Fruit fly (Drosophila melanogaster) whole organism, adult: ENCODE results near the gene CG14721.

Source experiments
- CG11617 ChIP-seq: fragments of 200-800 bp; sonication (Bioruptor generic); optimal IDR thresholded peaks from 2 replicates; lab custom pipeline; 2017; ENCODE audit warnings: mild to moderate bottlenecking, missing biosample characterization, missing genetic modification reagents, missing genetic modification characterization
- CG12768 ChIP-seq: fragments of 200-800 bp; sonication (Bioruptor generic); optimal IDR thresholded peaks from 2 replicates; lab custom pipeline; 2017; ENCODE audit warnings: missing biosample characterization, missing genetic modification characterization, mild to moderate bottlenecking, moderate library complexity, missing genetic modification reagents
- CG14711 ChIP-seq: fragments of 200-800 bp; sonication (Bioruptor generic); optimal IDR thresholded peaks from 2 replicates; lab custom pipeline; 2018; ENCODE audit warnings: missing biosample characterization, mild to moderate bottlenecking, missing genetic modification characterization, moderate library complexity
- CG1620 ChIP-seq: fragments of 200-800 bp; sonication (Bioruptor generic); optimal IDR thresholded peaks from 2 replicates; lab custom pipeline; 2016; ENCODE audit warnings: missing biosample characterization, missing genetic modification characterization
- CG33017 ChIP-seq: fragments of 200-800 bp; sonication (Bioruptor generic); optimal IDR thresholded peaks from 2 replicates; lab custom pipeline; 2018; ENCODE audit warnings: missing biosample characterization, mild to moderate bottlenecking, missing genetic modification characterization, moderate library complexity
- CG5204 ChIP-seq: fragments of 200-800 bp; sonication (Bioruptor generic); optimal IDR thresholded peaks from 2 replicates; lab custom pipeline; 2016; ENCODE audit warnings: missing biosample characterization, missing genetic modification characterization
- CG7045 ChIP-seq: fragments of 200-800 bp; sonication (Bioruptor generic); optimal IDR thresholded peaks from 2 replicates; lab custom pipeline; 2017; ENCODE audit warnings: missing biosample characterization, mild to moderate bottlenecking, missing genetic modification characterization
- CG7101 ChIP-seq: fragments of 200-800 bp; sonication (Bioruptor generic); optimal IDR thresholded peaks from 2 replicates; lab custom pipeline; 2018; ENCODE audit warnings: missing biosample characterization, mild to moderate bottlenecking, missing genetic modification characterization, moderate library complexity
- Clk ChIP-seq: fragments of 200-800 bp; sonication (Bioruptor generic); optimal IDR thresholded peaks from 2 replicates; lab custom pipeline; 2017; ENCODE audit warnings: missing biosample characterization, missing genetic modification characterization
- Crg-1 ChIP-seq: fragments of 200-800 bp; sonication (Bioruptor generic); optimal IDR thresholded peaks from 2 replicates; lab custom pipeline; 2016; ENCODE audit warnings: missing biosample characterization, missing genetic modification characterization
- Hr96 ChIP-seq: fragments of 200-800 bp; sonication (Bioruptor generic); optimal IDR thresholded peaks from 2 replicates; lab custom pipeline; 2016; ENCODE audit warnings: missing biosample characterization, missing genetic modification characterization
- Mnt ChIP-seq: fragments of 200-800 bp; sonication (Bioruptor generic); optimal IDR thresholded peaks from 2 replicates; lab custom pipeline; 2016; ENCODE audit warnings: missing biosample characterization, mild to moderate bottlenecking, missing genetic modification characterization
- bab1 ChIP-seq: fragments of 200-800 bp; sonication (Bioruptor generic); optimal IDR thresholded peaks from 3 replicates; lab custom pipeline; 2019; ENCODE audit warnings: missing biosample characterization, mild to moderate bottlenecking, missing genetic modification characterization, moderate library complexity
- cic ChIP-seq: fragments of 200-800 bp; sonication (Bioruptor generic); optimal IDR thresholded peaks from 2 replicates; lab custom pipeline; 2017; ENCODE audit warnings: missing biosample characterization, mild to moderate bottlenecking, missing genetic modification characterization, moderate library complexity
- cnc ChIP-seq, 2 experiments: fragments of >200 bp; optimal IDR thresholded peaks; 2 replicates each; lab custom pipeline; 2017
- kay ChIP-seq: fragments of 200-800 bp; sonication (Bioruptor generic); peaks from one replicate; lab custom pipeline; 2016; ENCODE audit warnings: missing biosample characterization, missing genetic modification characterization, borderline replicate concordance
- ovo ChIP-seq: fragments of 200-800 bp; sonication (Bioruptor generic); optimal IDR thresholded peaks from 2 replicates; lab custom pipeline; 2016; ENCODE audit warnings: missing biosample characterization, missing genetic modification characterization
- pad ChIP-seq: fragments of 200-800 bp; sonication (Bioruptor generic); optimal IDR thresholded peaks from 3 replicates; lab custom pipeline; 2017; ENCODE audit warnings: missing biosample characterization, missing genetic modification characterization, mild to moderate bottlenecking, moderate library complexity, missing genetic modification reagents
- tj ChIP-seq: fragments of 200-800 bp; sonication (Bioruptor generic); optimal IDR thresholded peaks from 3 replicates; lab custom pipeline; 2017; ENCODE audit warnings: missing biosample characterization, mild to moderate bottlenecking, missing genetic modification characterization, moderate library complexity
- toe ChIP-seq: fragments of 200-800 bp; sonication (Bioruptor generic); optimal IDR thresholded peaks from 2 replicates; lab custom pipeline; 2016; ENCODE audit warnings: missing biosample characterization, missing genetic modification characterization

CG14721 gene

dm6 chr3R:11694311-11695305, 40.6 kb upstream of the CG14721 start, which contains the start of gene Fer3:
Gene Fer3 (minus strand): TSS chr3R:11694311.
- no peak for TF ChIP-seq Hr96 (GFP tag; lab: Kevin White, UChicago)
- TF ChIP-seq tj = no peak
- no peak for TF ChIP-seq CG11617 (GFP tag; lab: Kevin White, UChicago)
- TF ChIP-seq Crg-1 (GFP tag; lab: Kevin White, UChicago) = no peak
- no peak for TF ChIP-seq bab1 (GFP tag; lab: Kevin White, UChicago)
- TF ChIP-seq cnc (optimal IDR thresholded peaks at IDR 0.05; lab: Kevin White, UChicago) = no peak
- no peak for TF ChIP-seq CG7045 (GFP tag; lab: Kevin White, UChicago)
- no peak for TF ChIP-seq cic
- no peak for TF ChIP-seq Clk
- no peak for TF ChIP-seq pad
- no peak for TF ChIP-seq CG33017
- TF ChIP-seq Mnt (GFP tag; lab: Kevin White, UChicago) = no peak
- TF ChIP-seq CG1620 (GFP tag; lab: Kevin White, UChicago) = no peak
- no peak for TF ChIP-seq CG14711 (tag; lab: Kevin White, UChicago)
- no peak for TF ChIP-seq kay (GFP tag; lab: Kevin White, UChicago)

- TF ChIP-seq Mnt (GFP tag; lab: Kevin White, UChicago) (no peak), bab1 (GFP tag; lab: Kevin White, UChicago) (no peak), CG1620 (GFP tag; lab: Kevin White, UChicago) (no peak), pad (no peak)
Measured at dm6 chr3R:11696209-11696608, 39.0 kb upstream of the CG14721 start, which contains the start of gene CG14717. Gene CG14717 (plus strand): TSS chr3R:11696509.

dm6 chr3R:11700314-11700713, 34.9 kb upstream of the CG14721 start, which contains the start of gene CG14718:
Gene CG14718 (plus strand): TSS chr3R:11700614.
- TF ChIP-seq Crg-1 (GFP tag; lab: Kevin White, UChicago) (no peak), Hr96 (GFP tag; lab: Kevin White, UChicago) (no peak), kay (GFP tag; lab: Kevin White, UChicago) (no peak), CG11617 (GFP tag; lab: Kevin White, UChicago) (no peak), CG33017 (no peak), bab1 (GFP tag; lab: Kevin White, UChicago) (no peak)

- TF ChIP-seq Mnt (GFP tag; lab: Kevin White, UChicago) = no peak
- TF ChIP-seq CG11617 (GFP tag; lab: Kevin White, UChicago) = no peak
- TF ChIP-seq CG5204 (GFP tag; lab: Kevin White, UChicago) = no peak
- TF ChIP-seq cic = no peak
- TF ChIP-seq Clk = no peak
- no peak for TF ChIP-seq cnc (optimal IDR thresholded peaks at IDR 0.05; lab: Kevin White, UChicago)
- no peak for TF ChIP-seq CG1620 (GFP tag; lab: Kevin White, UChicago)
- TF ChIP-seq CG33017 = no peak
- TF ChIP-seq Hr96 (GFP tag; lab: Kevin White, UChicago) = no peak
- TF ChIP-seq tj = no peak
- no peak for TF ChIP-seq Crg-1 (GFP tag; lab: Kevin White, UChicago)
- TF ChIP-seq bab1 (GFP tag; lab: Kevin White, UChicago) = no peak
- no peak for TF ChIP-seq CG12768
- TF ChIP-seq toe = no peak
- TF ChIP-seq CG7101 (tag; lab: Kevin White, UChicago) = no peak
- TF ChIP-seq kay (GFP tag; lab: Kevin White, UChicago) = no peak
- TF ChIP-seq CG7045 (GFP tag; lab: Kevin White, UChicago) = no peak
- TF ChIP-seq ovo (GFP tag; lab: Kevin White, UChicago) = no peak
- TF ChIP-seq CG14711 (tag; lab: Kevin White, UChicago) = no peak
Measured at dm6 chr3R:11703730-11704129, 31.5 kb upstream of the CG14721 start, which contains the start of gene I-t. Gene I-t (plus strand): TSS chr3R:11704030.

dm6 chr3R:11711376-11711775, 23.9 kb upstream of the CG14721 start, which contains the start of gene CG14720:
Gene CG14720 (plus strand): TSS chr3R:11711676.
- no peak for TF ChIP-seq Hr96 (GFP tag; lab: Kevin White, UChicago)
- no peak for TF ChIP-seq CG5204 (GFP tag; lab: Kevin White, UChicago)
- TF ChIP-seq CG11617 (GFP tag; lab: Kevin White, UChicago) = no peak
- no peak for TF ChIP-seq CG1620 (GFP tag; lab: Kevin White, UChicago)
- TF ChIP-seq CG7101 (tag; lab: Kevin White, UChicago) = no peak
- no peak for TF ChIP-seq Crg-1 (GFP tag; lab: Kevin White, UChicago)
- TF ChIP-seq CG7045 (GFP tag; lab: Kevin White, UChicago) = no peak
- no peak for TF ChIP-seq cic
- no peak for TF ChIP-seq ovo (GFP tag; lab: Kevin White, UChicago)
- TF ChIP-seq bab1 (GFP tag; lab: Kevin White, UChicago) = no peak
- no peak for TF ChIP-seq CG14711 (tag; lab: Kevin White, UChicago)
- TF ChIP-seq cnc (optimal IDR thresholded peaks at IDR 0.05; lab: Kevin White, UChicago) = no peak
- no peak for TF ChIP-seq Clk
- TF ChIP-seq pad = no peak
- no peak for TF ChIP-seq CG12768
- TF ChIP-seq toe = no peak
- TF ChIP-seq CG33017 = no peak

dm6 chr3R:11721593-11721992, 13.7 kb upstream of the CG14721 start, which contains the start of gene CG12594:
Gene CG12594 (plus strand): TSS chr3R:11721734.
- TF ChIP-seq CG14711 (tag; lab: Kevin White, UChicago) (no peak), tj (no peak), Clk (no peak)
